Worm (Caenorhabditis elegans) whole organism, L1 larva: Measurements from ENCODE around the gene clh-3.

Source experiments
- C04F5.9 ChIP-seq: sonication (generic microtip); optimal IDR thresholded peaks from 2 replicates; lab custom pipeline; 2016; ENCODE audit warnings: missing genetic modification characterization, missing compliant biosample characterization
- C34B4.2 ChIP-seq: sonication (generic microtip); optimal IDR thresholded peaks from 2 replicates; lab custom pipeline; 2017; ENCODE audit warnings: mild to moderate bottlenecking, missing genetic modification characterization, missing compliant biosample characterization
- Y116A8C.19 ChIP-seq: sonication (generic microtip); optimal IDR thresholded peaks from 2 replicates; lab custom pipeline; 2016; ENCODE audit warnings: missing compliant biosample characterization, missing genetic modification characterization, borderline replicate concordance
- aly-2 ChIP-seq: fragments of 150-350 bp; optimal IDR thresholded peaks from 2 replicates; lab custom pipeline; 2014; ENCODE audit warnings: missing biosample characterization, missing genetic modification characterization
- ama-1 ChIP-seq: fragments of 150-350 bp; optimal IDR thresholded peaks from 2 replicates; lab custom pipeline; 2014
- blmp-1 ChIP-seq: fragments of 150-350 bp; optimal IDR thresholded peaks from 2 replicates; lab custom pipeline; 2014; ENCODE audit warnings: missing biosample characterization, missing genetic modification characterization
- ceh-8 ChIP-seq: fragments of 200-800 bp; sonication (Bioruptor generic); optimal IDR thresholded peaks from 2 replicates; lab custom pipeline; 2018; ENCODE audit warnings: mild to moderate bottlenecking, missing genetic modification characterization, moderate library complexity, missing compliant biosample characterization
- ceh-82 ChIP-seq, 3 experiments: fragments of 150-350 bp in 1 of 3; sonication (generic microtip) in 2 of 3; optimal IDR thresholded peaks; 2 replicates each; lab custom pipeline; 2014 to 2017; ENCODE audit warnings: missing biosample characterization in 3 of 3, missing genetic modification characterization in 3 of 3
- dsc-1 ChIP-seq: sonication (generic microtip); optimal IDR thresholded peaks from 2 replicates; lab custom pipeline; 2016; ENCODE audit warnings: mild to moderate bottlenecking, missing genetic modification characterization, missing compliant biosample characterization
- egl-13 ChIP-seq: sonication (generic microtip); optimal IDR thresholded peaks from 2 replicates; lab custom pipeline; 2016; ENCODE audit warnings: missing genotype, missing genetic modification reagents, missing genetic modification characterization, missing compliant biosample characterization
- elt-2 ChIP-seq: sonication (generic microtip); optimal IDR thresholded peaks from 2 replicates; lab custom pipeline; 2016; ENCODE audit warnings: missing genetic modification characterization, mild to moderate bottlenecking, inconsistent platforms, missing compliant biosample characterization, missing genetic modification reagents
- elt-3 ChIP-seq, 6 experiments: fragments of 150-350 bp in 1 of 6; sonication (generic microtip); optimal IDR thresholded peaks; 2 replicates each; lab custom pipeline; 2017 to 2018; ENCODE audit warnings: missing biosample characterization in 6 of 6, missing genetic modification characterization in 6 of 6, inconsistent platforms in 1 of 6
- fkh-10 ChIP-seq: sonication (generic microtip); optimal IDR thresholded peaks from 2 replicates; lab custom pipeline; 2017; ENCODE audit warnings: missing biosample characterization, missing genetic modification reagents, missing genetic modification characterization
- lin-13 ChIP-seq: fragments of 150-350 bp; optimal IDR thresholded peaks from 2 replicates; lab custom pipeline; 2014; ENCODE audit warnings: missing biosample characterization, missing genetic modification reagents, missing genetic modification characterization
- lin-14 ChIP-seq: fragments of 200-800 bp; sonication (Bioruptor generic); optimal IDR thresholded peaks from 2 replicates; lab custom pipeline; 2018; ENCODE audit warnings: mild to moderate bottlenecking, missing genetic modification characterization, moderate library complexity, missing compliant biosample characterization
- lin-15B ChIP-seq: fragments of 150-350 bp; sonication (generic microtip); optimal IDR thresholded peaks from 3 replicates; lab custom pipeline; 2014; ENCODE audit warnings: missing biosample characterization, missing genetic modification characterization
- lin-35 ChIP-seq, 2 experiments: fragments of 150-350 bp; optimal IDR thresholded peaks; 2 replicates each; lab custom pipeline; 2014; ENCODE audit warnings: missing biosample characterization in 2 of 2, missing genetic modification characterization in 2 of 2, missing genetic modification reagents in 2 of 2
- lir-3 ChIP-seq: sonication (generic microtip); optimal IDR thresholded peaks from 2 replicates; lab custom pipeline; 2016; ENCODE audit warnings: mild to moderate bottlenecking, missing genetic modification characterization, moderate library complexity, missing compliant biosample characterization; ENCODE audit not compliant: poor library complexity
- mab-9 ChIP-seq: fragments of 200-800 bp; sonication (Bioruptor generic); IDR thresholded peaks from 2 replicates; pipeline ENCODE4 v1.3.6; 2022; ENCODE audit warnings: missing genetic modification reagents, missing genetic modification characterization, missing compliant biosample characterization
- nhr-12 ChIP-seq: sonication (generic microtip); optimal IDR thresholded peaks from 2 replicates; lab custom pipeline; 2017; ENCODE audit warnings: missing biosample characterization, missing genetic modification characterization
- nhr-19 ChIP-seq: fragments of 200-800 bp; sonication (Bioruptor generic); conservative IDR thresholded peaks from 2 replicates; pipeline ENCODE4 v1.3.6; 2022; ENCODE audit warnings: missing genetic modification characterization, missing compliant biosample characterization
- nhr-237 ChIP-seq: fragments of 150-350 bp; optimal IDR thresholded peaks from 2 replicates; lab custom pipeline; 2014; ENCODE audit warnings: missing biosample characterization, missing genetic modification characterization
- nhr-28 ChIP-seq: fragments of 150-350 bp; optimal IDR thresholded peaks from 2 replicates; lab custom pipeline; 2014; ENCODE audit warnings: missing biosample characterization, missing genetic modification characterization
- nhr-47 ChIP-seq: sonication (generic microtip); optimal IDR thresholded peaks from 2 replicates; lab custom pipeline; 2016; ENCODE audit warnings: mild to moderate bottlenecking, missing genetic modification characterization, moderate library complexity, missing compliant biosample characterization
- nhr-71 ChIP-seq: sonication (generic microtip); optimal IDR thresholded peaks from 2 replicates; lab custom pipeline; 2016; ENCODE audit warnings: mild to moderate bottlenecking, missing genetic modification characterization, moderate library complexity, missing compliant biosample characterization
- nhr-76 ChIP-seq: sonication (generic microtip); optimal IDR thresholded peaks from 2 replicates; lab custom pipeline; 2017; ENCODE audit warnings: missing biosample characterization, missing genetic modification characterization
- nhr-85 ChIP-seq: sonication (generic microtip); peaks from one replicate; lab custom pipeline; 2016; ENCODE audit warnings: missing genetic modification characterization, inconsistent platforms, missing compliant biosample characterization
- pqm-1 ChIP-seq: sonication (generic microtip); optimal IDR thresholded peaks from 3 replicates; lab custom pipeline; 2017; ENCODE audit warnings: missing biosample characterization, missing genetic modification characterization
- rnt-1 ChIP-seq: sonication (generic microtip); optimal IDR thresholded peaks from 2 replicates; lab custom pipeline; 2016; ENCODE audit warnings: mild to moderate bottlenecking, missing genetic modification characterization, moderate library complexity, missing compliant biosample characterization
- snu-23 ChIP-seq: sonication (generic microtip); optimal IDR thresholded peaks from 2 replicates; lab custom pipeline; 2016; ENCODE audit warnings: missing genetic modification characterization, missing compliant biosample characterization
- sptf-1 ChIP-seq: fragments of 150-350 bp; optimal IDR thresholded peaks from 2 replicates; lab custom pipeline; 2014; ENCODE audit warnings: missing biosample characterization, missing genetic modification characterization
- sup-37 ChIP-seq: fragments of 200-800 bp; sonication (Bioruptor generic); optimal IDR thresholded peaks from 2 replicates; lab custom pipeline; 2018; ENCODE audit warnings: mild to moderate bottlenecking, missing genetic modification characterization, missing compliant biosample characterization
- swsn-7 ChIP-seq: sonication (generic microtip); optimal IDR thresholded peaks from 2 replicates; lab custom pipeline; 2016; ENCODE audit warnings: missing genetic modification characterization, missing compliant biosample characterization
- zag-1 ChIP-seq: fragments of 150-350 bp; optimal IDR thresholded peaks from 2 replicates; lab custom pipeline; 2014; ENCODE audit warnings: missing biosample characterization, missing genetic modification characterization
- zip-4 ChIP-seq: fragments of 200-800 bp; sonication (Bioruptor generic); optimal IDR thresholded peaks from 2 replicates; lab custom pipeline; 2018; ENCODE audit warnings: mild to moderate bottlenecking, missing genetic modification characterization, moderate library complexity, missing compliant biosample characterization

The clh-3 gene

ce11 chrII:7217047-7217446 is 8.7 kb downstream of the clh-3 start, which contains the start of gene E04F6.10:
Gene E04F6.10 (minus strand): TSS chrII:7217147.
- TF ChIP-seq ceh-8 (GFP tag; lab: Kevin White, UChicago) (no peak), nhr-237 (tag; lab: Kevin White, UChicago) (no peak), lin-13 (GFP tag; lab: Kevin White, UChicago) (no peak), mab-9 (GFP tag; lab: Robert Waterston, UW) (no peak)

- no peak for TF ChIP-seq lir-3 (tag; lab: Kevin White, UChicago)
- no peak for TF ChIP-seq sup-37 (GFP tag; lab: Kevin White, UChicago)
- TF ChIP-seq elt-2 (tag; lab: Kevin White, UChicago) = no peak
- TF ChIP-seq Y116A8C.19 (tag; lab: Kevin White, UChicago) = no peak
- TF ChIP-seq mab-9 (GFP tag; lab: Robert Waterston, UW) = no peak
- no peak for TF ChIP-seq C34B4.2
- no peak for TF ChIP-seq nhr-71 (tag; lab: Kevin White, UChicago)
- TF ChIP-seq fkh-10 (GFP tag; lab: Kevin White, UChicago) = no peak
- TF ChIP-seq ceh-82 (tag; optimal IDR thresholded peaks at IDR 0.05; lab: Kevin White, UChicago) = no peak
- TF ChIP-seq nhr-85 (tag; lab: Kevin White, UChicago) = no peak
- no peak for TF ChIP-seq aly-2
- TF ChIP-seq zag-1 = no peak
- TF ChIP-seq rnt-1 (tag; lab: Kevin White, UChicago) = no peak
Measured at ce11 chrII:7212059-7212458, 13.7 kb downstream of the clh-3 start, which contains the start of gene E04F6.9. Gene E04F6.9 (minus strand): TSS chrII:7212159.

- TF ChIP-seq elt-3 (tag; optimal IDR thresholded peaks at IDR 0.05; lab: Kevin White, UChicago) (no peak), lir-3 (tag; lab: Kevin White, UChicago) (peak; percentile 45), nhr-76 (tag; lab: Kevin White, UChicago) (no peak), rnt-1 (tag; lab: Kevin White, UChicago) (peak; percentile 14), lin-14 (GFP tag; lab: Kevin White, UChicago) (peak; percentile 45), sptf-1 (tag; lab: Kevin White, UChicago) (no peak)
- TF ChIP-seq, all 84 proteins: peak for 3
Measured at ce11 chrII:7211280-7211679, 14.4 kb downstream of the clh-3 start, which contains the start of gene E04F6.8. Gene E04F6.8 (minus strand): TSS chrII:7211380.

ce11 chrII:7210187-7210586 is 15.5 kb downstream of the clh-3 start, which contains the start of gene E04F6.15:
Gene E04F6.15 (minus strand): TSS chrII:7210287.
- TF ChIP-seq ama-1 (lab: Kevin White, UChicago) (no peak), swsn-7 (tag; lab: Kevin White, UChicago) (no peak), elt-3 (tag; optimal IDR thresholded peaks at IDR 0.05; lab: Kevin White, UChicago) (no peak), C04F5.9 (no peak), zip-4 (GFP tag; lab: Kevin White, UChicago) (no peak), egl-13 (tag; lab: Kevin White, UChicago) (no peak), rnt-1 (tag; lab: Kevin White, UChicago) (no peak), lin-15B (no peak), nhr-85 (tag; lab: Kevin White, UChicago) (no peak), C34B4.2 (no peak), dsc-1 (tag; lab: Kevin White, UChicago) (no peak), nhr-28 (tag; lab: Kevin White, UChicago) (no peak), nhr-12 (tag; lab: Kevin White, UChicago) (no peak), elt-2 (tag; lab: Kevin White, UChicago) (no peak), nhr-19 (no peak), pqm-1 (tag; lab: Kevin White, UChicago) (no peak), snu-23 (GFP tag; lab: Kevin White, UChicago) (no peak), blmp-1 (tag; lab: Kevin White, UChicago) (no peak), lin-35 (GFP tag; optimal IDR thresholded peaks at IDR 0.05; lab: Kevin White, UChicago) (no peak)

ce11 chrII:7208184-7208583 is 17.5 kb downstream of the clh-3 start, which contains the start of gene dhs-7:
Gene dhs-7 (minus strand): TSS chrII:7208460.
- TF ChIP-seq nhr-47 (tag; lab: Kevin White, UChicago) = no peak
- TF ChIP-seq elt-2 (tag; lab: Kevin White, UChicago) = peak; percentile 44
- no peak for TF ChIP-seq blmp-1 (tag; lab: Kevin White, UChicago)
